Fruit fly (Drosophila melanogaster): ENCODE results near the gene CG15369.

- TF ChIP-seq esg (GFP tag; conservative IDR thresholded peaks at IDR 0.05) (no peak), CG8765 (GFP tag; IDR thresholded peaks at IDR 0.05) (no peak), pita (GFP tag; optimal IDR thresholded peaks at IDR 0.05) (no peak), CG9817 (tag; optimal IDR thresholded peaks at IDR 0.05) (no peak), lmd (GFP tag; IDR thresholded peaks at IDR 0.05) (no peak), CG15479 (GFP tag; optimal IDR thresholded peaks at IDR 0.05) (no peak)
Measured at dm6 chrX:9252051-9252708, 35.5 kb downstream of the CG15369 start.

Data from whole organism, embryonic.